Worm (Caenorhabditis elegans): ENCODE results near the gene F41C3.1.

Gene F41C3.1

ce11 chrII:4767612-4768011 is 15.5 kb downstream of the F41C3.1 start:
- TF ChIP-seq ceh-16 (tag; optimal IDR thresholded peaks at IDR 0.05) (peak; percentile 71), sma-9 (GFP tag; optimal IDR thresholded peaks at IDR 0.05) (peak; percentile 26), sma-9 (tag; optimal IDR thresholded peaks at IDR 0.05) (no peak), crh-2 (tag; optimal IDR thresholded peaks at IDR 0.05) (no peak), nhr-25 (tag; optimal IDR thresholded peaks at IDR 0.05) (peak; percentile 33), ceh-82 (tag; optimal IDR thresholded peaks at IDR 0.05) (no peak), snpc-4 (tag; optimal IDR thresholded peaks at IDR 0.05) (no peak)

- TF ChIP-seq ztf-11 (tag; optimal IDR thresholded peaks at IDR 0.05) (no peak), elt-1 (tag; optimal IDR thresholded peaks at IDR 0.05) (no peak), nhr-237 (tag; optimal IDR thresholded peaks at IDR 0.05) (no peak), alr-1 (tag; optimal IDR thresholded peaks at IDR 0.05) (no peak), crh-2 (tag; optimal IDR thresholded peaks at IDR 0.05) (no peak), fos-1 (tag; optimal IDR thresholded peaks at IDR 0.05) (peak; percentile 5), sma-9 (GFP tag; optimal IDR thresholded peaks at IDR 0.05) (peak; percentile 2), sma-9 (tag; optimal IDR thresholded peaks at IDR 0.05) (no peak), sma-3 (GFP tag; optimal IDR thresholded peaks at IDR 0.05) (peak; percentile 45), nhr-10 (tag; optimal IDR thresholded peaks at IDR 0.05) (no peak), nhr-129 (tag; optimal IDR thresholded peaks at IDR 0.05) (no peak), nhr-25 (tag; optimal IDR thresholded peaks at IDR 0.05) (peak; percentile 53)
These were observed 17.0 kb downstream of the F41C3.1 start for ce11 chrII:4769096-4769495.

- TF ChIP-seq egl-27 (tag; optimal IDR thresholded peaks at IDR 0.05), result no peak
- TF ChIP-seq nhr-6 (tag; optimal IDR thresholded peaks at IDR 0.05), result no peak
- TF ChIP-seq F13H6.1 (tag; optimal IDR thresholded peaks at IDR 0.05), result peak; percentile 46
- TF ChIP-seq sma-9 (GFP tag; optimal IDR thresholded peaks at IDR 0.05), result peak; percentile 42
- no peak for TF ChIP-seq sma-9 (tag; optimal IDR thresholded peaks at IDR 0.05)
- TF ChIP-seq sem-4 (tag; optimal IDR thresholded peaks at IDR 0.05), result no peak
- no peak for TF ChIP-seq aly-2 (tag; optimal IDR thresholded peaks at IDR 0.05)
- TF ChIP-seq C34F6.9 (tag; optimal IDR thresholded peaks at IDR 0.05), result no peak
- no peak for TF ChIP-seq lin-13 (GFP tag; optimal IDR thresholded peaks at IDR 0.05)
- TF ChIP-seq zag-1 (tag; optimal IDR thresholded peaks at IDR 0.05), result no peak
- peak; percentile 33 for TF ChIP-seq gmeb-1 (tag; optimal IDR thresholded peaks at IDR 0.05)
- no peak for TF ChIP-seq unc-39 (tag; optimal IDR thresholded peaks at IDR 0.05)
- no peak for TF ChIP-seq R02D3.7 (tag; optimal IDR thresholded peaks at IDR 0.05)
- TF ChIP-seq crh-2 (tag; optimal IDR thresholded peaks at IDR 0.05), result peak; percentile 45
- TF ChIP-seq fos-1 (tag; optimal IDR thresholded peaks at IDR 0.05), result peak; percentile 91
- no peak for TF ChIP-seq ceh-16 (tag; optimal IDR thresholded peaks at IDR 0.05)
These were observed 17.8 kb downstream of the F41C3.1 start for ce11 chrII:4769886-4770285.

ce11 chrII:4771282-4771681 is 19.2 kb downstream of the F41C3.1 start, which contains the start of gene F26G1.5:
F26G1.5 (minus strand) TSS chrII:4771382.
- TF ChIP-seq dmd-4 (tag; optimal IDR thresholded peaks at IDR 0.05) (no peak), nhr-21 (tag; optimal IDR thresholded peaks at IDR 0.05) (no peak), lin-13 (GFP tag; optimal IDR thresholded peaks at IDR 0.05) (no peak), ZK546.5 (tag; optimal IDR thresholded peaks at IDR 0.05) (no peak), elt-1 (tag; optimal IDR thresholded peaks at IDR 0.05) (no peak), skn-1 (tag; optimal IDR thresholded peaks at IDR 0.05) (no peak), unc-39 (tag; optimal IDR thresholded peaks at IDR 0.05) (no peak), nhr-6 (tag; optimal IDR thresholded peaks at IDR 0.05) (no peak), R02D3.7 (tag; optimal IDR thresholded peaks at IDR 0.05) (no peak), Y55F3AM.14 (GFP tag; optimal IDR thresholded peaks at IDR 0.05) (no peak), snpc-4 (tag; optimal IDR thresholded peaks at IDR 0.05) (no peak), nhr-237 (tag; optimal IDR thresholded peaks at IDR 0.05) (no peak), nhr-77 (tag; optimal IDR thresholded peaks at IDR 0.05) (no peak), lin-39 (tag; optimal IDR thresholded peaks at IDR 0.05) (no peak), C34F6.9 (tag; optimal IDR thresholded peaks at IDR 0.05) (no peak), lin-11 (tag; optimal IDR thresholded peaks at IDR 0.05) (no peak), alr-1 (tag; optimal IDR thresholded peaks at IDR 0.05) (no peak), sem-4 (tag; optimal IDR thresholded peaks at IDR 0.05) (no peak), nhr-23 (tag; optimal IDR thresholded peaks at IDR 0.05) (no peak), lsy-2 (tag; optimal IDR thresholded peaks at IDR 0.05) (no peak)

- peak; percentile 12 for TF ChIP-seq F13H6.1 (tag; optimal IDR thresholded peaks at IDR 0.05)
- no peak for TF ChIP-seq nhr-10 (tag; optimal IDR thresholded peaks at IDR 0.05)
- TF ChIP-seq fos-1 (tag; optimal IDR thresholded peaks at IDR 0.05), result peak; percentile 2
- peak; percentile 18 for TF ChIP-seq blmp-1 (tag; optimal IDR thresholded peaks at IDR 0.05; ENCODE audit: insufficient read depth)
These were observed 20.3 kb downstream of the F41C3.1 start for ce11 chrII:4772441-4772840.
